Fruit fly (Drosophila melanogaster) whole organism, larva: Measurements from ENCODE around the gene CG13060.

Source experiments
- noc ChIP-seq: fragments of 200-800 bp; sonication (Bioruptor generic); optimal IDR thresholded peaks from 3 replicates; lab custom pipeline; 2019; ENCODE audit warnings: missing biosample characterization, mild to moderate bottlenecking, missing genetic modification characterization, moderate library complexity

CG13060 gene

dm6 chr3L:16319399-16319906 lies at the start of gene CG13060, which contains the start of gene CG13041:
Gene CG13060 (plus strand): TSS chr3L:16319856.
Gene CG13041 (minus strand): TSS chr3L:16319526.
- TF ChIP-seq noc: no peak

- no peak for TF ChIP-seq noc
Measured at dm6 chr3L:16270802-16271332, 48.8 kb upstream of the CG13060 start, which contains the start of the genes CG34248 and CG13067. Gene CG34248 (minus strand): TSS chr3L:16270902. Gene CG13067 (plus strand): TSS chr3L:16271282.

dm6 chr3L:16272338-16272959 lies 47.2 kb upstream of the CG13060 start, which contains the start of gene CG13066:
Gene CG13066 (plus strand): TSS chr3L:16272909.
- TF ChIP-seq noc: no peak

- no peak for TF ChIP-seq noc
Measured at dm6 chr3L:16275391-16276017, 44.2 kb upstream of the CG13060 start.

dm6 chr3L:16277135-16277534 lies 42.5 kb upstream of the CG13060 start, which contains the start of gene CG13065:
Gene CG13065 (plus strand): TSS chr3L:16277435.
- TF ChIP-seq noc: no peak

DNA sequence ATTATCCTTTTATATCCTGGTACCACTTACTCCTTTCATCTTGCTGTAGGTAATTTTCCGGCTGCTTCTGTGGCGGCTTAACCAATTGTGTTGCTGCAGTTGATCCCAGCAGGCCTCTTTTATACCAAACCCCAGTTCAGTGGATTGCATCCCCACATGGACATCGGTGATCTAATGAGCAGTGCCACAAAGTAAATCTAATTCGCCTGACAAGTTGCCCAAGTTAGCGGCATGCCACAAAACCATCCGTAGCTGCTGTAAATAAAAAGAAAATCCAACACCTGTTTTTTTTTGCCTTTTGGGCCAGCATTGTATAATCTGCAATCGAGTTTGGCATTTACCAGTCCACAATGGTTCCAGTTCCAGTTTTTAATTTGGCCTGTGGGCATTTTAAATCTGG lies 40.5 kb upstream of the CG13060 start, which contains the start of gene CG13050:
Gene CG13050, minus strand, starts transcription at position 101 of the 400 bp plus-strand sequence.
- no peak for TF ChIP-seq noc

dm6 chr3L:16279987-16280454 lies 39.6 kb upstream of the CG13060 start, which contains the start of gene CG13064:
Gene CG13064 (plus strand): TSS chr3L:16280404.
- no peak for TF ChIP-seq noc

- no peak for TF ChIP-seq noc
Measured at dm6 chr3L:16281880-16282556, 37.6 kb upstream of the CG13060 start, which contains the start of gene CG13049. Gene CG13049 (minus strand): TSS chr3L:16281930.

DNA sequence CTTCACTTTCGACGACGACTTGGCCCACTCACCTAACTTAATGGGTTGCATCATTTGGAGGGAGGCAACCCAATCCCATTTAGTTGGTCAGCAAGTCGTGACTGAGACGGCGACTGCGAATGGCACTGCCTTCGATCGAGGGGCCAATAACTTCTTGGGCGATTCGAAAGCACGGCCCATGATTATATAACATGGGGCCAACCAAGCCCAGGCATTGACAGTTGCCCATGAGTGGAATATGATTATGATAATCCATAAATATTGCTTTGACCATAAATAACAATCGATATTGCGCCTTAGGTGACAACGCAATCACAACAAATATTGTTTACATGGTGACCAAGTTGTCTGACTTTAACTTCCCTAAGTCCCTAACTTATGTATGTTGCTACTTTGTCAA lies 35.8 kb upstream of the CG13060 start, which contains the start of gene CG13048:
Gene CG13048, minus strand, starts transcription at position 101 of the 400 bp plus-strand sequence.
- no peak for TF ChIP-seq noc

DNA sequence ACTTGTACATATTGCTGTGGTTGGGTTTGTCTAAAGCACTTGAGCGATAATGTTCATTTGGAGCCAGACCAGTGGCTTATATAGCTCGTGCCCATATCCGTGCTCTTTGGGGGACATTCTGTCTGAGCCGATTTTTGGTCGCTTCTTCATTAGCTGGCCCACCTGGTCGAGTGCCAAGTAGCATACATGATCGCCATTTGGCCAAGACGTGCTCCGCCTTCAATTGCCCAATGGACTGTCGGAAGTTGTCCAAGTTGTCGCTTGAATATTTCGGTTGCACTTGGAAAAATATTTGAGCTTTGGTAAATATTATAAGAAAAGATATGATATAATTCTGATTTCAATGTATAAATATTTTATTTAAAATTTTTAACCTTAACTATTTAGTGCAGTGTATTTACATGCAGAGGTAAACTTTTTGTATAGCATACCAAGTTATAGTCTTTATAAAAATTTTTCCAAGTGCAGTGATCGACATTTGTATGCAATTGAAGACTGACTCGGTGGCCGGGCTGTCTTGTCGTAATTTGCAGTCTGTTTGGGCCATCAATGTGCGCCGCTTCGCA lies 34.2 kb upstream of the CG13060 start, which contains the start of gene CG13047:
Gene CG13047, minus strand, starts transcription at position 51 of the 566 bp plus-strand sequence.
- TF ChIP-seq noc: no peak

DNA sequence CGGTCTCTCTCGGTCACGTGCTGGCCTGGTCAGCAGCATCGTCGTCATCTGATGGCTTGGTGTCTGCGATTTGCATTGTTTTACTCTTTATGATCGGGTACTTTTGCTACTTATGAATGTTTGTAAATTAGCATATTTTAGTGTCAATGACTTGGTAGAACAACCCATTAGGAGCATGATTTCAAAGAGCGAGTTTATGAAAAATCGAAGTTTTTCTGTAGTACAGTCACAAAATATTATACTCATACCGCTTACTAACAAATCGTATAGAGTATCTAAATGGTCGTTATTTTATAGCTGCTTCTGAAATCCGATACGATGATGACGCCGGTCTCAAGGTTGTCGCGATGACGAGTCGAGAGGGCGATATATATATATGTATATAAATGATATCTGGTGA lies 33.4 kb upstream of the CG13060 start:
- no peak for TF ChIP-seq noc

dm6 chr3L:16288322-16288721 lies 31.3 kb upstream of the CG13060 start, which contains the start of gene CG13046:
Gene CG13046 (minus strand): TSS chr3L:16288422.
- no peak for TF ChIP-seq noc

DNA sequence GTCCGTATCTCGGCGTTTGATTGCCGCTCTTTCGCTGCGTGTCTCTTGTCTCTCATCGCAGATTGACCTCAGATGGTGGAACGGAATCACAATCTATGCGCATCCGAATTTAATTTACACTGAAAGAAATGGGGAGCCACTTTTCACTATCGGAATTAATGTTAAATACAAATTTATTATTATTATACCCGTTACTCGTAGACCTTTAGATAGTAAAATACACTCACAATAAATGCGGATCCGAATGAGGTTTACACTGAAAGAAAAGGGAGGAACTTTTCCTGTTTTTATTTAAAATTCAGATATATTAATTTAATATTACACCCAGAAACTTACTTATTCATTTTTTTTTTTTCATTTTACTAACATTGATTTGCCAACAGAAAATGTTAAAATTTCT lies 30.6 kb upstream of the CG13060 start:
- no peak for TF ChIP-seq noc

DNA sequence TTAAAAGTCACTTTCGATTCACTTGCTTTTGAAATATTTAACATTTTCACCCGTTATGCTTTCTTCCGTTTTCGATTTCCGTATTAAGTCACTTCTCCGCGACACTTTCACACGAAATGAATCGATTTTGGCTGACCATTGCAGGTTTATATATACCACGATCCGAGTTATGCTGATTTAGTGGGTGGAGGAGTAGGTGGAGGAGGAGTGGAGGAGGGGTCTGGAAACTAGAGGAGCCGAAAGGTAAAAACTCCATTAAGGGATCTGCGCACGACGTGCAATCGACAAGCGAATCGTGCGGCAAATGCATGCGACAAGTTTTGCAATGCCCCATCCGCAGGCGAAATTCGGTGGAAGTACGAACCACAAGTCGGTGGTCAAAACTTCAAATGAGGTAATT lies 28.8 kb upstream of the CG13060 start, which contains the start of gene CG13045:
Gene CG13045, minus strand, starts transcription at position 101 of the 400 bp plus-strand sequence.
- no peak for TF ChIP-seq noc

DNA sequence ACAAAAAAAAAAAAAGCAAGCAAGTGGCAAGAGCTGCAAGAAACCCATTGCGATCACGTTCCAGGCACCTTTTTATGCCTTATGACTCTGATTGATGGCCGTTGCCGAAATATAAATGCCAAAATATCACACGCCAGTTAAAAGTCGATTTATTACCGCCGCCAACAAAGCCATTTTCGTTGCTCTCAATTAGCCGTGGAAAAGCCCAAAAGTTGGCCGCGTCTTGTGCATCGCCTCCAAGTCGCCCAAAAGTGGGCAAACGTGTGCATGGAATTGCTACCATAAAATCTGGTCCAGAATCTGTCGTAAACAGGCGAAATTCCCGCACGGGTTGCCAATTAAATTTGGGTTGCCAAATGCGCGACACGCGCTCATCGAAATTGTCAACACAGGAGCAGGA lies 28.0 kb upstream of the CG13060 start:
- TF ChIP-seq noc: no peak

dm6 chr3L:16295447-16295846 lies 24.2 kb upstream of the CG13060 start, which contains the start of gene CG4962:
Gene CG4962 (minus strand): TSS chr3L:16295547.
- no peak for TF ChIP-seq noc
